Fruit fly (Drosophila melanogaster): ENCODE data around the gene Sil1.

Sil1 gene

dm6 chr3R:25188990-25189389 lies 46.3 kb downstream of the Sil1 start:
- TF ChIP-seq CG8301 (tag; optimal IDR thresholded peaks at IDR 0.05) (no peak), Snoo (tag; optimal IDR thresholded peaks at IDR 0.05) (no peak), Pif1B (GFP tag; optimal IDR thresholded peaks at IDR 0.05) (no peak), CG32121 (GFP tag; IDR thresholded peaks at IDR 0.05) (no peak), rn (GFP tag; IDR thresholded peaks at IDR 0.05) (no peak), fd96Ca (GFP tag; IDR thresholded peaks at IDR 0.05) (no peak), D1 (tag; optimal IDR thresholded peaks at IDR 0.05) (no peak), CG13204 (GFP tag; optimal IDR thresholded peaks at IDR 0.05) (no peak), CG9948 (tag; optimal IDR thresholded peaks at IDR 0.05) (no peak)

dm6 chr3R:25184540-25184939 lies 50.8 kb downstream of the Sil1 start:
- TF ChIP-seq EcR (GFP tag; optimal IDR thresholded peaks at IDR 0.05) (no peak), CG4496 (GFP tag; IDR thresholded peaks at IDR 0.05) (0 out of 3 replicates have a peak, but pooled peaks have one; percentile 33), Pif1B (GFP tag; optimal IDR thresholded peaks at IDR 0.05) (no peak), gl (tag; optimal IDR thresholded peaks at IDR 0.05) (no peak), CG12605 (GFP tag; IDR thresholded peaks at IDR 0.05) (no peak), CG13204 (GFP tag; optimal IDR thresholded peaks at IDR 0.05) (peak; percentile 47)
